Worm (Caenorhabditis elegans) whole organism, L1 larva: ENCODE results near the gene nfki-1.

Experiments
- efl-3 ChIP-seq: fragments of 200-800 bp; sonication (Bioruptor generic); optimal IDR thresholded peaks from 2 replicates; lab custom pipeline; 2018; ENCODE audit warnings: mild to moderate bottlenecking, missing genetic modification characterization, missing compliant biosample characterization
- egl-13 ChIP-seq: sonication (generic microtip); optimal IDR thresholded peaks from 2 replicates; lab custom pipeline; 2016; ENCODE audit warnings: missing genotype, missing genetic modification reagents, missing genetic modification characterization, missing compliant biosample characterization
- fos-1 ChIP-seq: fragments of 150-350 bp; optimal IDR thresholded peaks from 2 replicates; lab custom pipeline; 2014; ENCODE audit warnings: missing biosample characterization, missing genetic modification characterization
- lin-13 ChIP-seq: fragments of 150-350 bp; optimal IDR thresholded peaks from 2 replicates; lab custom pipeline; 2014; ENCODE audit warnings: missing biosample characterization, missing genetic modification reagents, missing genetic modification characterization
- skn-1 ChIP-seq: fragments of 150-350 bp; optimal IDR thresholded peaks from 2 replicates; lab custom pipeline; 2014; ENCODE audit warnings: missing biosample characterization, missing genetic modification characterization
- snpc-4 ChIP-seq: fragments of 150-350 bp; optimal IDR thresholded peaks from 2 replicates; lab custom pipeline; 2014; ENCODE audit warnings: missing biosample characterization, missing genetic modification characterization
- sptf-1 ChIP-seq: fragments of 150-350 bp; optimal IDR thresholded peaks from 2 replicates; lab custom pipeline; 2014; ENCODE audit warnings: missing biosample characterization, missing genetic modification characterization
- sup-37 ChIP-seq: fragments of 200-800 bp; sonication (Bioruptor generic); optimal IDR thresholded peaks from 2 replicates; lab custom pipeline; 2018; ENCODE audit warnings: mild to moderate bottlenecking, missing genetic modification characterization, missing compliant biosample characterization
- tbx-2 ChIP-seq: sonication (generic microtip); optimal IDR thresholded peaks from 2 replicates; lab custom pipeline; 2016; ENCODE audit warnings: missing genetic modification characterization, missing compliant biosample characterization
- tlp-1 ChIP-seq: fragments of 150-350 bp; optimal IDR thresholded peaks from 2 replicates; lab custom pipeline; 2014; ENCODE audit warnings: missing biosample characterization, missing genetic modification characterization
- unc-130 ChIP-seq: fragments of 150-350 bp; optimal IDR thresholded peaks from 2 replicates; lab custom pipeline; 2017; ENCODE audit warnings: missing biosample characterization, missing genetic modification characterization, inconsistent platforms
- unc-62 ChIP-seq: fragments of 150-350 bp; optimal IDR thresholded peaks from 2 replicates; lab custom pipeline; 2014; ENCODE audit warnings: missing biosample characterization, missing genetic modification reagents, missing genetic modification characterization
- zag-1 ChIP-seq: fragments of 150-350 bp; optimal IDR thresholded peaks from 2 replicates; lab custom pipeline; 2014; ENCODE audit warnings: missing biosample characterization, missing genetic modification characterization

- TF ChIP-seq egl-13 (tag; lab: Kevin White, UChicago) = no peak
- no peak for TF ChIP-seq efl-3 (GFP tag; lab: Kevin White, UChicago)
- TF ChIP-seq zag-1 (tag; lab: Kevin White, UChicago) = no peak
- TF ChIP-seq unc-62 (GFP tag; lab: Kevin White, UChicago) = no peak
- TF ChIP-seq sptf-1 (tag; lab: Kevin White, UChicago) = no peak
- peak; percentile 25 for TF ChIP-seq tbx-2 (tag; lab: Kevin White, UChicago)
- TF ChIP-seq skn-1 (tag; lab: Kevin White, UChicago) = no peak
- TF ChIP-seq fos-1 (tag; lab: Kevin White, UChicago) = no peak
- no peak for TF ChIP-seq lin-13
- no peak for TF ChIP-seq unc-130 (tag; lab: Kevin White, UChicago)
- no peak for TF ChIP-seq sup-37
- TF ChIP-seq snpc-4 (tag; lab: Kevin White, UChicago) = no peak
- TF ChIP-seq tlp-1 (tag; lab: Kevin White, UChicago) = no peak
These were observed 7.4 kb upstream of the nfki-1 start for ce11 chrX:15347680-15348079.
